Fruit fly (Drosophila melanogaster) whole organism, embryonic: ENCODE data around the gene CG31467.

Experiments
- Atf3 ChIP-seq: fragments of 200-800 bp; sonication (Bioruptor generic); optimal IDR thresholded peaks from 3 replicates; lab custom pipeline; 2016; ENCODE audit warnings: missing biosample characterization, missing genetic modification characterization
- Bdp1 ChIP-seq: fragments of 200-800 bp; sonication (Bioruptor generic); optimal IDR thresholded peaks from 3 replicates; lab custom pipeline; 2016; ENCODE audit warnings: missing biosample characterization, missing genetic modification characterization
- Bgb ChIP-seq: fragments of 200-800 bp; sonication (Bioruptor generic); IDR thresholded peaks from 2 replicates; pipeline ENCODE4 v1.3.6; 2022; ENCODE audit warnings: missing biosample characterization, missing genetic modification characterization; ENCODE audit not compliant: partially characterized antibody
- CG10431 ChIP-seq: fragments of 200-800 bp; sonication (Bioruptor generic); optimal IDR thresholded peaks from 3 replicates; lab custom pipeline; 2018; ENCODE audit warnings: missing biosample characterization, mild to moderate bottlenecking, missing genetic modification characterization
- CG12299 ChIP-seq: fragments of 200-800 bp; sonication (Bioruptor generic); optimal IDR thresholded peaks from 2 replicates; lab custom pipeline; 2018; ENCODE audit warnings: missing biosample characterization, mild to moderate bottlenecking, missing genetic modification characterization
- CG12659 ChIP-seq: fragments of 200-800 bp; sonication (Bioruptor generic); optimal IDR thresholded peaks from 3 replicates; lab custom pipeline; 2017; ENCODE audit warnings: mild to moderate bottlenecking, missing biosample characterization, missing genetic modification reagents, missing genetic modification characterization
- CG13894 ChIP-seq: fragments of 200-800 bp; sonication (Bioruptor generic); optimal IDR thresholded peaks from 3 replicates; lab custom pipeline; 2018; ENCODE audit warnings: missing biosample characterization, mild to moderate bottlenecking, missing genetic modification characterization, moderate library complexity
- CG1529 ChIP-seq: fragments of 200-800 bp; sonication (Bioruptor generic); optimal IDR thresholded peaks from 3 replicates; lab custom pipeline; 2018; ENCODE audit warnings: missing biosample characterization, missing genetic modification characterization
- CG17186 ChIP-seq: fragments of 200-800 bp; sonication (Bioruptor generic); optimal IDR thresholded peaks from 3 replicates; lab custom pipeline; 2017; ENCODE audit warnings: missing biosample characterization, missing genetic modification reagents, missing genetic modification characterization
- CG17361 ChIP-seq: fragments of 200-800 bp; sonication (Bioruptor generic); IDR thresholded peaks from 3 replicates; pipeline ENCODE4 v1.3.6; 2022; ENCODE audit warnings: missing biosample characterization, missing genetic modification characterization
- CG18764 ChIP-seq: fragments of 200-800 bp; sonication (Bioruptor generic); optimal IDR thresholded peaks from 3 replicates; lab custom pipeline; 2016; ENCODE audit warnings: missing biosample characterization, missing genetic modification characterization
- CG2712 ChIP-seq: fragments of 200-800 bp; optimal IDR thresholded peaks from 3 replicates; lab custom pipeline; 2019; ENCODE audit warnings: missing biosample characterization, mild to moderate bottlenecking, missing genetic modification characterization, moderate library complexity
- CG4730 ChIP-seq: fragments of 200-800 bp; sonication (Bioruptor generic); IDR thresholded peaks from 2 replicates; pipeline ENCODE4 v1.3.6; 2022; ENCODE audit warnings: missing biosample characterization, missing genetic modification characterization
- CG6813 ChIP-seq: fragments of 200-800 bp; sonication (Bioruptor generic); optimal IDR thresholded peaks from 2 replicates; lab custom pipeline; 2017; ENCODE audit warnings: missing biosample characterization, missing genetic modification characterization, mild to moderate bottlenecking, moderate library complexity, missing genetic modification reagents
- CG7271 ChIP-seq: fragments of 200-800 bp; sonication (Bioruptor generic); optimal IDR thresholded peaks from 2 replicates; lab custom pipeline; 2018; ENCODE audit warnings: missing biosample characterization, mild to moderate bottlenecking, missing genetic modification characterization, moderate library complexity
- CG7987 ChIP-seq: fragments of 200-800 bp; sonication (Bioruptor generic); optimal IDR thresholded peaks from 2 replicates; lab custom pipeline; 2018; ENCODE audit warnings: missing biosample characterization, mild to moderate bottlenecking, missing genetic modification characterization, moderate library complexity
- CkIIα-i1 ChIP-seq: fragments of 200-800 bp; sonication (Bioruptor generic); IDR thresholded peaks from 2 replicates; pipeline ENCODE4 v1.3.6; 2022; ENCODE audit warnings: missing biosample characterization, missing genetic modification characterization
- E2f2 ChIP-seq: fragments of 200-800 bp; sonication (Bioruptor generic); IDR thresholded peaks from 2 replicates; pipeline ENCODE4 v1.3.6; 2022; ENCODE audit warnings: missing biosample characterization, missing genetic modification characterization
- HHEX ChIP-seq: fragments of 200-800 bp; sonication (Bioruptor generic); optimal IDR thresholded peaks from 3 replicates; lab custom pipeline; 2017; ENCODE audit warnings: missing biosample characterization, mild to moderate bottlenecking, missing genetic modification characterization, missing genetic modification reagents
- Lhr ChIP-seq: fragments of 200-800 bp; sonication (Bioruptor generic); optimal IDR thresholded peaks from 3 replicates; lab custom pipeline; 2017; ENCODE audit warnings: mild to moderate bottlenecking, missing biosample characterization, missing genetic modification reagents, missing genetic modification characterization
- NC2β ChIP-seq: fragments of 200-800 bp; sonication (Bioruptor generic); optimal IDR thresholded peaks from 2 replicates; lab custom pipeline; 2016; ENCODE audit warnings: missing biosample characterization, missing genetic modification characterization
- Neu2 ChIP-seq: fragments of 200-800 bp; sonication (Bioruptor generic); optimal IDR thresholded peaks from 3 replicates; lab custom pipeline; 2016; ENCODE audit warnings: missing biosample characterization, missing genetic modification characterization, borderline replicate concordance
- Pdp1 ChIP-seq, 2 experiments: fragments of 200-800 bp; sonication (Bioruptor generic); optimal IDR thresholded peaks; 3 replicates each; lab custom pipeline; 2016; ENCODE audit warnings: missing biosample characterization in 2 of 2, missing genetic modification characterization in 2 of 2, mild to moderate bottlenecking in 1 of 2, moderate library complexity in 1 of 2
- Poxn ChIP-seq: fragments of 200-800 bp; sonication (Bioruptor generic); IDR thresholded peaks from 2 replicates; pipeline ENCODE4 v1.3.6; 2022; ENCODE audit warnings: missing biosample characterization, missing genetic modification characterization
- Ptx1 ChIP-seq: fragments of 200-800 bp; sonication (Bioruptor generic); IDR thresholded peaks from 2 replicates; pipeline ENCODE4 v1.3.6; 2022; ENCODE audit warnings: missing biosample characterization, missing genetic modification characterization
- Ssrp ChIP-seq: fragments of 200-800 bp; sonication (Bioruptor generic); optimal IDR thresholded peaks from 2 replicates; lab custom pipeline; 2018; ENCODE audit warnings: missing biosample characterization, mild to moderate bottlenecking, missing genetic modification characterization, moderate library complexity
- Xrp1 ChIP-seq: fragments of 200-800 bp; sonication (Bioruptor generic); IDR thresholded peaks from 2 replicates; pipeline ENCODE4 v1.3.6; 2022; ENCODE audit warnings: missing biosample characterization, missing genetic modification characterization
- al ChIP-seq: fragments of 200-800 bp; sonication (Bioruptor generic); IDR thresholded peaks from 2 replicates; pipeline ENCODE4 v1.3.6; 2022; ENCODE audit warnings: missing biosample characterization, missing genetic modification characterization
- bab2 ChIP-seq: fragments of 200-800 bp; sonication (Bioruptor generic); optimal IDR thresholded peaks from 2 replicates; lab custom pipeline; 2016; ENCODE audit warnings: missing biosample characterization, missing genetic modification characterization
- cad ChIP-seq: fragments of >200 bp; optimal IDR thresholded peaks from 2 replicates; lab custom pipeline; 2017; ENCODE audit warnings: missing biosample characterization, missing genetic modification characterization
- da ChIP-seq: fragments of 200-800 bp; sonication (Bioruptor generic); optimal IDR thresholded peaks from 2 replicates; lab custom pipeline; 2016; ENCODE audit warnings: missing biosample characterization, missing genetic modification characterization
- esg ChIP-seq: fragments of 200-800 bp; sonication (Bioruptor generic); conservative IDR thresholded peaks from 2 replicates; pipeline ENCODE4 v1.3.6; 2022; ENCODE audit warnings: missing biosample characterization, missing genetic modification characterization
- ewg ChIP-seq: fragments of 200-800 bp; sonication (Bioruptor generic); optimal IDR thresholded peaks from 3 replicates; lab custom pipeline; 2017; ENCODE audit warnings: mild to moderate bottlenecking, missing biosample characterization, missing genetic modification reagents, missing genetic modification characterization
- exex ChIP-seq: fragments of 200-800 bp; sonication (Bioruptor generic); optimal IDR thresholded peaks from 4 replicates; lab custom pipeline; 2018; ENCODE audit warnings: missing biosample characterization, mild to moderate bottlenecking, missing genetic modification characterization, moderate library complexity
- fru ChIP-seq: fragments of >200 bp; optimal IDR thresholded peaks from 2 replicates; lab custom pipeline; 2017
- kah ChIP-seq: fragments of 200-800 bp; sonication (Bioruptor generic); optimal IDR thresholded peaks from 2 replicates; lab custom pipeline; 2018; ENCODE audit warnings: missing biosample characterization, mild to moderate bottlenecking, missing genetic modification characterization
- klu ChIP-seq: fragments of 200-800 bp; sonication (Bioruptor generic); IDR thresholded peaks from 2 replicates; pipeline ENCODE4 v1.3.6; 2022; ENCODE audit warnings: missing biosample characterization, missing genetic modification characterization
- lmd ChIP-seq: fragments of 200-800 bp; sonication (Bioruptor generic); IDR thresholded peaks from 2 replicates; pipeline ENCODE4 v1.3.6; 2022; ENCODE audit warnings: missing biosample characterization, missing genetic modification characterization
- nau ChIP-seq: fragments of 200-800 bp; sonication (Bioruptor generic); optimal IDR thresholded peaks from 3 replicates; lab custom pipeline; 2017; ENCODE audit warnings: missing biosample characterization, mild to moderate bottlenecking, missing genetic modification characterization, missing genetic modification reagents
- nerfin-1 ChIP-seq: fragments of 200-800 bp; sonication (Bioruptor generic); optimal IDR thresholded peaks from 3 replicates; lab custom pipeline; 2019; ENCODE audit warnings: missing biosample characterization, mild to moderate bottlenecking, missing genetic modification characterization, moderate library complexity
- nerfin-2 ChIP-seq: fragments of 200-800 bp; sonication (Bioruptor generic); IDR thresholded peaks from 2 replicates; pipeline ENCODE4 v1.3.6; 2022; ENCODE audit warnings: missing biosample characterization, missing genetic modification characterization; ENCODE audit not compliant: partially characterized antibody
- oc ChIP-seq: fragments of 200-800 bp; sonication (Bioruptor generic); optimal IDR thresholded peaks from 2 replicates; lab custom pipeline; 2018; ENCODE audit warnings: missing biosample characterization, mild to moderate bottlenecking, missing genetic modification characterization, moderate library complexity
- pan ChIP-seq, 4 experiments: fragments of >200 bp in 3 of 4; fragments of 200-800 bp in 1 of 4; sonication (Bioruptor generic) in 1 of 4; optimal IDR thresholded peaks in 3 of 4; IDR thresholded peaks in 1 of 4; 2 replicates each; pipeline versions ENCODE4 v1.3.6 to Lab custom; 2017 to 2022; ENCODE audit warnings: missing biosample characterization in 2 of 4, missing genetic modification characterization in 2 of 4, mixed read lengths in 1 of 4
- psq ChIP-seq: fragments of 200-800 bp; sonication (Bioruptor generic); optimal IDR thresholded peaks from 2 replicates; lab custom pipeline; 2017; ENCODE audit warnings: missing biosample characterization, missing genetic modification characterization
- pum ChIP-seq: fragments of 200-800 bp; sonication (Bioruptor generic); optimal IDR thresholded peaks from 2 replicates; lab custom pipeline; 2016; ENCODE audit warnings: missing biosample characterization, missing genetic modification characterization
- row ChIP-seq: fragments of 200-800 bp; sonication (Bioruptor generic); IDR thresholded peaks from 3 replicates; pipeline ENCODE4 v1.3.6; 2022; ENCODE audit warnings: missing biosample characterization, missing genetic modification characterization
- run ChIP-seq: fragments of 200-800 bp; sonication (Bioruptor generic); optimal IDR thresholded peaks from 3 replicates; lab custom pipeline; 2018; ENCODE audit warnings: missing biosample characterization, mild to moderate bottlenecking, missing genetic modification characterization
- slou ChIP-seq: fragments of 200-800 bp; sonication (Bioruptor generic); optimal IDR thresholded peaks from 3 replicates; lab custom pipeline; 2016; ENCODE audit warnings: missing biosample characterization, missing genetic modification characterization
- tap ChIP-seq: fragments of 200-800 bp; optimal IDR thresholded peaks from 3 replicates; lab custom pipeline; 2019; ENCODE audit warnings: missing biosample characterization, mild to moderate bottlenecking, missing genetic modification characterization, moderate library complexity
- trh ChIP-seq: fragments of 200-800 bp; sonication (Bioruptor generic); optimal IDR thresholded peaks from 2 replicates; lab custom pipeline; 2016; ENCODE audit warnings: missing biosample characterization, missing genetic modification characterization
- tx ChIP-seq: fragments of 200-800 bp; sonication (Bioruptor generic); optimal IDR thresholded peaks from 2 replicates; lab custom pipeline; 2016; ENCODE audit warnings: missing biosample characterization, missing genetic modification characterization

CG31467 gene

DNA sequence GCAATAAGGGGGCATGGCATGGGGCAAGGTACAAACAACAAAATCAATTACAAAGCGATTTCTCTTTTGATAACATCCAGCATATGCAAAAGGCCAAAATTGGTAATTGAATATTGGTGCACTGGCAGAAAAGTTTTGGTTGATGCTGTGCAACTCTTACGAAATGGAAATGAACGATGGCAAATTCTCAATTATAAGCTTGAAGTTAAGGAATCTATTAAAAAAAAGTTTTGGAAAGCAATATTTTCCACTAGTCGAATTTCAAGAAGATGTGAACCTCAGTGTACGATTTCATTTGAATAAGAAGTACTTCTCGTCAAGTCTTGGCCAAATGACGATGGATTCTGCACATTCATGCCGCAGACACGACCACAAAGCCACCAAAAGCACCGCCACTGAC is 50.7 kb downstream of the CG31467 start (continued):
- TF ChIP-seq CG13894: no peak
- no peak for TF ChIP-seq tap
- no peak for TF ChIP-seq cad (GFP tag; lab: Kevin White, UChicago)
- TF ChIP-seq CG1529 (GFP tag; lab: Kevin White, UChicago): no peak
- TF ChIP-seq row: peak; percentile 39; the same call in 2 of the 3 replicates
- TF ChIP-seq fru: no peak
- no peak for TF ChIP-seq Bgb (GFP tag; lab: Robert Waterston, UW)
- TF ChIP-seq CG7987 (GFP tag; lab: Kevin White, UChicago): no peak
- peak; percentile 47; the same call in 1 of the 2 replicates for TF ChIP-seq lmd
- no peak for TF ChIP-seq CkIIα-i1 (GFP tag; lab: Robert Waterston, UW)
- no peak for TF ChIP-seq Bdp1 (GFP tag; lab: Kevin White, UChicago)
- no peak for TF ChIP-seq trh
- TF ChIP-seq ewg: no peak
- TF ChIP-seq nerfin-1 (tag; lab: Kevin White, UChicago): no peak
- TF ChIP-seq nerfin-2 (GFP tag; lab: Robert Waterston, UW): no peak
- TF ChIP-seq bab2 (GFP tag; lab: Kevin White, UChicago): peak; percentile 3
- TF ChIP-seq klu (GFP tag; lab: Robert Waterston, UW): no peak
- TF ChIP-seq run (tag; lab: Kevin White, UChicago): no peak
- TF ChIP-seq Lhr (GFP tag; lab: Kevin White, UChicago): no peak
- no peak for TF ChIP-seq pan (optimal IDR thresholded peaks at IDR 0.05; lab: Kevin White, UChicago)
- TF ChIP-seq pan (GFP tag; optimal IDR thresholded peaks at IDR 0.05 in 1 of 2, IDR thresholded peaks at IDR 0.05 in 1 of 2): peak in 1 of 2 experiments; percentile 52
- peak; percentile 21 for TF ChIP-seq Ssrp (tag; lab: Kevin White, UChicago)
- no peak for TF ChIP-seq CG10431 (GFP tag; lab: Kevin White, UChicago)
- peak; percentile 52; the same call in 1 of the 2 replicates for TF ChIP-seq Xrp1 (GFP tag; lab: Robert Waterston, UW)
- TF ChIP-seq CG7271 (tag; lab: Kevin White, UChicago): no peak
- TF ChIP-seq CG2712: peak; percentile 37
- no peak for TF ChIP-seq al
- TF ChIP-seq Pdp1 (GFP tag; optimal IDR thresholded peaks at IDR 0.05; lab: Kevin White, UChicago): peak; percentile 6 to 23
- no peak for TF ChIP-seq exex
- TF ChIP-seq Atf3 (GFP tag; lab: Kevin White, UChicago): no peak
- no peak for TF ChIP-seq E2f2 (GFP tag; lab: Robert Waterston, UW)
- TF ChIP-seq psq (GFP tag; lab: Kevin White, UChicago): no peak
- no peak for TF ChIP-seq pum (GFP tag; lab: Kevin White, UChicago)
- TF ChIP-seq CG12659 (GFP tag; lab: Kevin White, UChicago): no peak
- TF ChIP-seq CG17186 (GFP tag; lab: Kevin White, UChicago): no peak
- TF ChIP-seq Poxn (GFP tag; lab: Robert Waterston, UW): no peak
- no peak for TF ChIP-seq CG4730 (GFP tag; lab: Robert Waterston, UW)
- TF ChIP-seq CG6813 (GFP tag; lab: Kevin White, UChicago): no peak
- TF ChIP-seq CG17361 (GFP tag; lab: Robert Waterston, UW): peak; percentile 38; the same call in 1 of the 3 replicates
- no peak for TF ChIP-seq Ptx1 (GFP tag; lab: Robert Waterston, UW)
- TF ChIP-seq HHEX: no peak
- no peak for TF ChIP-seq da (GFP tag; lab: Kevin White, UChicago)
- no peak for TF ChIP-seq esg (GFP tag; lab: Robert Waterston, UW)
- no peak for TF ChIP-seq CG12299 (tag; lab: Kevin White, UChicago)
- no peak for TF ChIP-seq slou
- no peak for TF ChIP-seq oc
- no peak for TF ChIP-seq tx (GFP tag; lab: Kevin White, UChicago)
- no peak for TF ChIP-seq CG18764 (GFP tag; lab: Kevin White, UChicago)
- TF ChIP-seq Neu2 (GFP tag; lab: Kevin White, UChicago): no peak
- no peak for TF ChIP-seq NC2β
- no peak for TF ChIP-seq kah (GFP tag; lab: Kevin White, UChicago)
- TF ChIP-seq nau: no peak
